Worm (Caenorhabditis elegans) whole organism, midembryonic: ENCODE results near the gene srh-128.

Experiments used
- flt-1 ChIP-seq: fragments of 200-800 bp; sonication (Bioruptor generic); IDR thresholded peaks from 2 replicates; pipeline ENCODE4 v1.3.6; 2022; ENCODE audit warnings: missing genetic modification characterization, missing compliant biosample characterization
- klf-2 ChIP-seq: fragments of 200-800 bp; sonication (Bioruptor generic); conservative IDR thresholded peaks from 2 replicates; pipeline ENCODE4 v1.3.6; 2022; ENCODE audit warnings: missing genetic modification reagents, missing genetic modification characterization, missing compliant biosample characterization
- ztf-23 ChIP-seq: fragments of 200-800 bp; sonication (Bioruptor generic); IDR thresholded peaks from 2 replicates; pipeline ENCODE4 v1.3.6; 2022; ENCODE audit warnings: missing genetic modification reagents, missing genetic modification characterization, missing compliant biosample characterization

DNA sequence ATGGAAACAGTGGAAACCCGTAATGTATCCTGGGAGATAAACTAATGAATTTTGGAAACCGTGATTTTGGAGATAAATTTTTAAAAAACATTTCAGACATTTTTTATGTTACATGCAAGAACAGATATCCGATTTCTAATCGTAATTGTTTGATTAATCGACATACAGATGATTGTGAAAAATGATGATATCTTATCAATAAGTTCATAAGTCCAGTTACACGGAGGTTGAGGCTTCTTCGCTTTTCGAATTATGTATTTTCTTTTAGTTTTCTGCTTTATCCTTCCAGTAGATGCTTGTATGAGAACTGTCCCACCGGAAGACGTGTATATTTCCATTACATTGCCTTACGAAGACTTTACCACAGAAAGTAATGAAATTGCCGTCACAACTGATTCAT lies 39.5 kb downstream of the srh-128 start, which contains the start of gene F22E5.22:
- TF ChIP-seq ztf-23 (GFP tag; lab: Robert Waterston, UW) (no peak), klf-2 (no peak), flt-1 (GFP tag; lab: Robert Waterston, UW) (no peak)
